Fruit fly (Drosophila melanogaster) whole organism, wandering third instar larva: ENCODE results near the gene CG6788.
A peak's percentile ranks its signal among the peaks of the same experiment; 100 is the strongest.

Source experiments
- Abd-B ChIP-seq: fragments of >200 bp; optimal IDR thresholded peaks from 2 replicates; lab custom pipeline; 2017; ENCODE audit warnings: missing biosample characterization, missing genetic modification characterization
- CG32264 ChIP-seq: fragments of 200-800 bp; sonication (Bioruptor generic); optimal IDR thresholded peaks from 2 replicates; lab custom pipeline; 2016; ENCODE audit warnings: missing biosample characterization, missing genetic modification characterization
- CG9705 ChIP-seq: fragments of 200-800 bp; sonication (Bioruptor generic); optimal IDR thresholded peaks from 2 replicates; lab custom pipeline; 2018; ENCODE audit warnings: missing biosample characterization, mild to moderate bottlenecking, missing genetic modification characterization
- CrebA ChIP-seq: fragments of 200-800 bp; sonication (Bioruptor generic); optimal IDR thresholded peaks from 2 replicates; lab custom pipeline; 2016; ENCODE audit warnings: missing biosample characterization, mild to moderate bottlenecking, missing genetic modification characterization, borderline replicate concordance
- Dfd ChIP-seq: fragments of >200 bp; optimal IDR thresholded peaks from 2 replicates; lab custom pipeline; 2017; ENCODE audit warnings: missing biosample characterization, missing genetic modification characterization
- Dif ChIP-seq: fragments of 200-275, 200-300 bp; sonication (Bioruptor generic); optimal IDR thresholded peaks from 2 replicates; lab custom pipeline; 2018; ENCODE audit warnings: missing biosample characterization, missing genetic modification characterization; ENCODE audit not compliant: partially characterized antibody
- GATAd ChIP-seq: sonication (Bioruptor generic); optimal IDR thresholded peaks from 2 replicates; lab custom pipeline; 2016; ENCODE audit warnings: missing biosample characterization, missing genetic modification characterization
- HLH106 ChIP-seq: fragments of 200-800 bp; optimal IDR thresholded peaks from 3 replicates; lab custom pipeline; 2019; ENCODE audit warnings: missing biosample characterization, mild to moderate bottlenecking, missing genetic modification characterization, moderate library complexity
- Hnf4 ChIP-seq: fragments of 200-800 bp; sonication (Bioruptor generic); optimal IDR thresholded peaks from 2 replicates; lab custom pipeline; 2016; ENCODE audit warnings: missing biosample characterization, mild to moderate bottlenecking, missing genetic modification characterization
- Hr78 ChIP-seq: fragments of >200 bp; optimal IDR thresholded peaks from 2 replicates; lab custom pipeline; 2017; ENCODE audit warnings: missing biosample characterization, missing genetic modification characterization
- Jra ChIP-seq: sonication (Bioruptor generic); optimal IDR thresholded peaks from 2 replicates; lab custom pipeline; 2016; ENCODE audit warnings: missing biosample characterization, missing genetic modification characterization
- Mio ChIP-seq: sonication (Bioruptor generic); optimal IDR thresholded peaks from 2 replicates; lab custom pipeline; 2016; ENCODE audit warnings: missing biosample characterization, missing genetic modification characterization
- Myc ChIP-seq: fragments of >200 bp; optimal IDR thresholded peaks from 2 replicates; lab custom pipeline; 2017
- N ChIP-seq: fragments of >200 bp; optimal IDR thresholded peaks from 2 replicates; lab custom pipeline; 2018; ENCODE audit warnings: missing biosample characterization, missing external identifiers, missing genetic modification characterization
- OdsH ChIP-seq: fragments of 200-800 bp; sonication (Bioruptor generic); optimal IDR thresholded peaks from 2 replicates; lab custom pipeline; 2016; ENCODE audit warnings: missing biosample characterization, mild to moderate bottlenecking, missing genetic modification characterization
- Rel ChIP-seq, 2 experiments: fragments of 200-800 bp; sonication (Bioruptor generic) in 1 of 2; optimal IDR thresholded peaks; 2 replicates in 1 of 2; 3 replicates in 1 of 2; lab custom pipeline; 2016 to 2019; ENCODE audit warnings: mild to moderate bottlenecking in 2 of 2, missing biosample characterization in 2 of 2, missing genetic modification characterization in 2 of 2, moderate library complexity in 1 of 2
- Sp1 ChIP-seq: fragments of 200-800 bp; sonication (Bioruptor generic); optimal IDR thresholded peaks from 3 replicates; lab custom pipeline; 2019; ENCODE audit warnings: missing biosample characterization, mild to moderate bottlenecking, missing genetic modification characterization, moderate library complexity
- Vsx2 ChIP-seq: fragments of 200-300, 225-300 bp; sonication (Bioruptor generic); optimal IDR thresholded peaks from 2 replicates; lab custom pipeline; 2018; ENCODE audit warnings: missing biosample characterization, missing genetic modification characterization; ENCODE audit not compliant: partially characterized antibody
- br ChIP-seq: fragments of 200-800 bp; sonication (Bioruptor generic); optimal IDR thresholded peaks from 2 replicates; lab custom pipeline; 2016; ENCODE audit warnings: missing biosample characterization, missing genetic modification characterization
- brk ChIP-seq: fragments of 200-800 bp; sonication (Bioruptor generic); optimal IDR thresholded peaks from 2 replicates; lab custom pipeline; 2016; ENCODE audit warnings: missing biosample characterization, mild to moderate bottlenecking, missing genetic modification characterization
- dl ChIP-seq, 2 experiments: fragments of 175-275, 200-275 bp in 1 of 2; fragments of 200-275 bp in 1 of 2; sonication (Bioruptor generic); optimal IDR thresholded peaks; lab custom pipeline; 2018; ENCODE audit warnings: mild to moderate bottlenecking in 2 of 2, missing biosample characterization in 2 of 2, missing genetic modification characterization in 2 of 2, moderate library complexity in 2 of 2; ENCODE audit not compliant: partially characterized antibody in 2 of 2, insufficient read depth in 1 of 2
- dmrt93B ChIP-seq: fragments of 200-800 bp; sonication (Bioruptor generic); optimal IDR thresholded peaks from 2 replicates; lab custom pipeline; 2018; ENCODE audit warnings: missing biosample characterization, mild to moderate bottlenecking, missing genetic modification characterization
- dsf ChIP-seq: sonication (Bioruptor generic); optimal IDR thresholded peaks from 2 replicates; lab custom pipeline; 2016; ENCODE audit warnings: missing biosample characterization, missing genetic modification characterization, borderline replicate concordance
- ey ChIP-seq: fragments of 200-800 bp; sonication (Bioruptor generic); optimal IDR thresholded peaks from 2 replicates; lab custom pipeline; 2016; ENCODE audit warnings: missing biosample characterization, missing genetic modification characterization
- foxo ChIP-seq, 2 experiments: fragments of 200-800 bp; sonication (Bioruptor generic); optimal IDR thresholded peaks; 2 replicates in 1 of 2; 3 replicates in 1 of 2; lab custom pipeline; 2016 to 2017; ENCODE audit warnings: missing biosample characterization in 2 of 2, missing genetic modification characterization in 2 of 2
- fru ChIP-seq: fragments of 200-800 bp; sonication (Bioruptor generic); optimal IDR thresholded peaks from 3 replicates; lab custom pipeline; 2016; ENCODE audit warnings: missing biosample characterization, mild to moderate bottlenecking, missing genetic modification characterization
- h ChIP-seq: fragments of 200-800 bp; sonication (Bioruptor generic); optimal IDR thresholded peaks from 3 replicates; lab custom pipeline; 2016; ENCODE audit warnings: missing biosample characterization, mild to moderate bottlenecking, missing genetic modification characterization
- jim ChIP-seq: fragments of 175-275, 200-325 bp; sonication (Bioruptor generic); optimal IDR thresholded peaks from 2 replicates; lab custom pipeline; 2016; ENCODE audit warnings: missing biosample characterization, mild to moderate bottlenecking, missing genetic modification characterization
- lola ChIP-seq: fragments of >200 bp; optimal IDR thresholded peaks from 2 replicates; lab custom pipeline; 2017; ENCODE audit warnings: missing biosample characterization, missing genetic modification characterization
- pan ChIP-seq: fragments of >200 bp; optimal IDR thresholded peaks from 2 replicates; lab custom pipeline; 2017
- psq ChIP-seq: fragments of 200-800 bp; sonication (Bioruptor generic); optimal IDR thresholded peaks from 3 replicates; lab custom pipeline; 2017; ENCODE audit warnings: missing biosample characterization, mild to moderate bottlenecking, missing genetic modification characterization, moderate library complexity
- rgr ChIP-seq: fragments of 200-800 bp; sonication (Bioruptor generic); optimal IDR thresholded peaks from 3 replicates; lab custom pipeline; 2016; ENCODE audit warnings: missing biosample characterization, mild to moderate bottlenecking, missing genetic modification characterization
- sage ChIP-seq: fragments of 200-800 bp; sonication (Bioruptor generic); optimal IDR thresholded peaks from 2 replicates; lab custom pipeline; 2016; ENCODE audit warnings: missing biosample characterization, mild to moderate bottlenecking, missing genetic modification characterization
- sv ChIP-seq: fragments of 200-800 bp; sonication (Bioruptor generic); optimal IDR thresholded peaks from 3 replicates; lab custom pipeline; 2016; ENCODE audit warnings: missing biosample characterization, missing genetic modification characterization
- tai ChIP-seq: sonication (Bioruptor generic); optimal IDR thresholded peaks from 2 replicates; lab custom pipeline; 2016; ENCODE audit warnings: missing biosample characterization, missing genetic modification characterization
- usp ChIP-seq: fragments of >200 bp; optimal IDR thresholded peaks from 2 replicates; lab custom pipeline; 2017; ENCODE audit warnings: missing biosample characterization, missing genetic modification characterization
- woc ChIP-seq: sonication (Bioruptor generic); optimal IDR thresholded peaks from 2 replicates; lab custom pipeline; 2016; ENCODE audit warnings: missing biosample characterization, mild to moderate bottlenecking, missing genetic modification characterization

Gene CG6788

dm6 chrX:17886449-17887207, 1.3 kb upstream of the CG6788 start (continued):
- TF ChIP-seq HLH106 (tag; lab: Kevin White, UChicago) (peak; percentile 24), dmrt93B (GFP tag; lab: Kevin White, UChicago) (no peak), pan (lab: Kevin White, UChicago) (no peak), Hnf4 (GFP tag; lab: Kevin White, UChicago) (no peak), usp (GFP tag; lab: Kevin White, UChicago) (no peak), ey (peak; percentile 1), fru (GFP tag; lab: Kevin White, UChicago) (no peak), foxo (GFP tag; optimal IDR thresholded peaks at IDR 0.05; lab: Kevin White, UChicago) (no peak), Dif (GFP tag; lab: Kevin White, UChicago) (no peak), dsf (GFP tag; lab: Kevin White, UChicago) (no peak), woc (GFP tag; lab: Kevin White, UChicago) (no peak), sage (no peak), N (GFP tag; lab: Kevin White, UChicago) (no peak)

- TF ChIP-seq OdsH (GFP tag; lab: Kevin White, UChicago) (no peak), woc (GFP tag; lab: Kevin White, UChicago) (no peak), psq (GFP tag; lab: Kevin White, UChicago) (no peak), br (GFP tag; lab: Kevin White, UChicago) (no peak), Mio (no peak), CG9705 (no peak), CG32264 (GFP tag; lab: Kevin White, UChicago) (no peak), Hnf4 (GFP tag; lab: Kevin White, UChicago) (peak; percentile 63), GATAd (no peak), Rel (GFP tag; optimal IDR thresholded peaks at IDR 0.05; lab: Kevin White, UChicago) (no peak), Rel (tag; optimal IDR thresholded peaks at IDR 0.05; lab: Kevin White, UChicago) (no peak), sage (no peak), fru (GFP tag; lab: Kevin White, UChicago) (no peak), tai (GFP tag; lab: Kevin White, UChicago) (no peak), Jra (GFP tag; lab: Kevin White, UChicago) (peak; percentile 14), usp (GFP tag; lab: Kevin White, UChicago) (no peak), Abd-B (GFP tag; lab: Kevin White, UChicago) (no peak), pan (lab: Kevin White, UChicago) (no peak), Hr78 (GFP tag; lab: Kevin White, UChicago) (no peak), brk (GFP tag; lab: Kevin White, UChicago) (no peak), dmrt93B (GFP tag; lab: Kevin White, UChicago) (no peak), CrebA (no peak), jim (GFP tag; lab: Kevin White, UChicago) (no peak), sv (GFP tag; lab: Kevin White, UChicago) (no peak), Dif (GFP tag; lab: Kevin White, UChicago) (no peak), HLH106 (tag; lab: Kevin White, UChicago) (peak; percentile 33), N (GFP tag; lab: Kevin White, UChicago) (no peak), Myc (lab: Kevin White, UChicago) (peak; percentile 65), dl (GFP tag; optimal IDR thresholded peaks at IDR 0.05; lab: Kevin White, UChicago; ENCODE audit: insufficient read depth in 1 of 2, partially characterized antibody in 2 of 2) (no peak), ey (peak; percentile 14), h (no peak), dsf (GFP tag; lab: Kevin White, UChicago) (no peak), Dfd (GFP tag; lab: Kevin White, UChicago) (no peak), Sp1 (no peak), rgr (GFP tag; lab: Kevin White, UChicago) (no peak), foxo (GFP tag; optimal IDR thresholded peaks at IDR 0.05; lab: Kevin White, UChicago) (peak in 1 of 2 experiments; percentile 45), lola (GFP tag; lab: Kevin White, UChicago) (no peak), Vsx2 (GFP tag; lab: Kevin White, UChicago) (no peak)
Observed at dm6 chrX:17887208-17887627, 759 bp upstream of the CG6788 start, which contains the start of gene mnb. Gene mnb (minus strand): TSS chrX:17887222.
